Fruit fly (Drosophila melanogaster) whole organism, embryonic: ENCODE data around the gene CG9616.

Experiments used
- Abd-B ChIP-seq: fragments of 200-800 bp; sonication (Bioruptor generic); optimal IDR thresholded peaks from 2 replicates; lab custom pipeline; 2018; ENCODE audit warnings: missing biosample characterization, mild to moderate bottlenecking, missing genetic modification characterization, moderate library complexity
- Atf-2 ChIP-seq: fragments of 200-800 bp; sonication (Bioruptor generic); optimal IDR thresholded peaks from 2 replicates; lab custom pipeline; 2016; ENCODE audit warnings: missing biosample characterization, missing genetic modification characterization
- BtbVII ChIP-seq: fragments of 200-800 bp; sonication (Bioruptor generic); optimal IDR thresholded peaks from 3 replicates; lab custom pipeline; 2017; ENCODE audit warnings: missing biosample characterization, mild to moderate bottlenecking, missing genetic modification characterization
- CG12769 ChIP-seq: fragments of 200-800 bp; sonication (Bioruptor generic); optimal IDR thresholded peaks from 2 replicates; lab custom pipeline; 2019; ENCODE audit warnings: missing biosample characterization, mild to moderate bottlenecking, missing genetic modification characterization, moderate library complexity
- CG13287 ChIP-seq: fragments of 200-800 bp; sonication (Bioruptor generic); IDR thresholded peaks from 2 replicates; pipeline ENCODE4 v1.3.6; 2022; ENCODE audit warnings: missing biosample characterization, missing genetic modification characterization; ENCODE audit not compliant: partially characterized antibody
- CG13894 ChIP-seq: fragments of 200-800 bp; sonication (Bioruptor generic); optimal IDR thresholded peaks from 3 replicates; lab custom pipeline; 2018; ENCODE audit warnings: missing biosample characterization, mild to moderate bottlenecking, missing genetic modification characterization, moderate library complexity
- CG18262 ChIP-seq: fragments of 200-800 bp; optimal IDR thresholded peaks from 3 replicates; lab custom pipeline; 2019; ENCODE audit warnings: missing biosample characterization, mild to moderate bottlenecking, missing genetic modification characterization, moderate library complexity
- CG2120 ChIP-seq: fragments of 200-800 bp; sonication (Bioruptor generic); optimal IDR thresholded peaks from 3 replicates; lab custom pipeline; 2016; ENCODE audit warnings: missing biosample characterization, missing genetic modification characterization
- CG2889 ChIP-seq: fragments of 200-800 bp; sonication (Bioruptor generic); IDR thresholded peaks from 3 replicates; pipeline ENCODE4 v1.3.6; 2022; ENCODE audit warnings: missing biosample characterization, missing genetic modification characterization
- CG30020 ChIP-seq: fragments of 200-800 bp; optimal IDR thresholded peaks from 2 replicates; lab custom pipeline; 2019; ENCODE audit warnings: missing biosample characterization, mild to moderate bottlenecking, missing genetic modification characterization, moderate library complexity
- CG31388 ChIP-seq: fragments of 200-800 bp; sonication (Bioruptor generic); optimal IDR thresholded peaks from 2 replicates; lab custom pipeline; 2016; ENCODE audit warnings: missing biosample characterization, missing genetic modification characterization
- CG3281 ChIP-seq: fragments of 200-800 bp; sonication (Bioruptor generic); optimal IDR thresholded peaks from 3 replicates; lab custom pipeline; 2017; ENCODE audit warnings: missing biosample characterization, mild to moderate bottlenecking, missing genetic modification characterization
- CG4730 ChIP-seq: fragments of 200-800 bp; sonication (Bioruptor generic); IDR thresholded peaks from 2 replicates; pipeline ENCODE4 v1.3.6; 2022; ENCODE audit warnings: missing biosample characterization, missing genetic modification characterization
- CG5245 ChIP-seq: fragments of 200-800 bp; sonication (Bioruptor generic); optimal IDR thresholded peaks from 3 replicates; lab custom pipeline; 2016; ENCODE audit warnings: missing biosample characterization, missing genetic modification characterization
- CG6791 ChIP-seq: fragments of 200-800 bp; sonication (Bioruptor generic); IDR thresholded peaks from 3 replicates; pipeline ENCODE4 v1.3.6; 2022; ENCODE audit warnings: missing biosample characterization, missing genetic modification characterization; ENCODE audit not compliant: partially characterized antibody
- CG7271 ChIP-seq: fragments of 200-800 bp; sonication (Bioruptor generic); optimal IDR thresholded peaks from 2 replicates; lab custom pipeline; 2018; ENCODE audit warnings: missing biosample characterization, mild to moderate bottlenecking, missing genetic modification characterization, moderate library complexity
- CG7839 ChIP-seq: fragments of 200-800 bp; sonication (Bioruptor generic); optimal IDR thresholded peaks from 3 replicates; lab custom pipeline; 2018; ENCODE audit warnings: missing biosample characterization, mild to moderate bottlenecking, missing genetic modification characterization, moderate library complexity
- CG9215 ChIP-seq: fragments of 200-800 bp; sonication (Bioruptor generic); IDR thresholded peaks from 2 replicates; pipeline ENCODE4 v1.3.6; 2022; ENCODE audit warnings: missing biosample characterization, missing genetic modification characterization
- CTCF ChIP-seq: fragments of 200-800 bp; sonication (Bioruptor generic); optimal IDR thresholded peaks from 2 replicates; lab custom pipeline; 2017; ENCODE audit warnings: missing biosample characterization, mild to moderate bottlenecking, missing genetic modification characterization, moderate library complexity
- Ets65A ChIP-seq: fragments of 200-800 bp; sonication (Bioruptor generic); peaks from one replicate; lab custom pipeline; 2016; ENCODE audit warnings: missing biosample characterization, missing genetic modification characterization
- Ets97D ChIP-seq: fragments of 200-800 bp; sonication (Bioruptor generic); optimal IDR thresholded peaks from 3 replicates; lab custom pipeline; 2016; ENCODE audit warnings: missing biosample characterization, missing genetic modification characterization
- GATAe ChIP-seq: fragments of 200-800 bp; sonication (Bioruptor generic); conservative IDR thresholded peaks from 2 replicates; pipeline ENCODE4 v1.3.6; 2022; ENCODE audit warnings: missing biosample characterization, missing genetic modification characterization
- Gsc ChIP-seq: fragments of 200-800 bp; sonication (Bioruptor generic); IDR thresholded peaks from 2 replicates; pipeline ENCODE4 v1.3.6; 2022; ENCODE audit warnings: missing biosample characterization, missing genetic modification characterization
- HLH4C ChIP-seq: fragments of 200-800 bp; sonication (Bioruptor generic); IDR thresholded peaks from 3 replicates; pipeline ENCODE4 v1.3.6; 2022; ENCODE audit warnings: missing biosample characterization, missing genetic modification characterization; ENCODE audit not compliant: partially characterized antibody
- Kr ChIP-seq: fragments of 200-800 bp; sonication (Bioruptor generic); optimal IDR thresholded peaks from 2 replicates; lab custom pipeline; 2017; ENCODE audit warnings: missing biosample characterization, mild to moderate bottlenecking, missing genetic modification characterization
- Opbp ChIP-seq: fragments of 200-800 bp; sonication (Bioruptor generic); IDR thresholded peaks from 3 replicates; pipeline ENCODE4 v1.3.6; 2022; ENCODE audit warnings: missing biosample characterization, missing genetic modification characterization; ENCODE audit not compliant: partially characterized antibody
- Taf1 ChIP-seq: fragments of 200-800 bp; sonication (Bioruptor generic); IDR thresholded peaks from 2 replicates; pipeline ENCODE4 v1.3.6; 2022; ENCODE audit warnings: missing biosample characterization, missing genetic modification characterization
- Tbp ChIP-seq: fragments of >200 bp; optimal IDR thresholded peaks from 2 replicates; lab custom pipeline; 2018; ENCODE audit warnings: missing biosample characterization, missing genetic modification characterization
- ac ChIP-seq: fragments of 200-800 bp; sonication (Bioruptor generic); optimal IDR thresholded peaks from 3 replicates; lab custom pipeline; 2017; ENCODE audit warnings: missing biosample characterization, mild to moderate bottlenecking, missing genetic modification characterization
- cg ChIP-seq: fragments of 200-800 bp; sonication (Bioruptor generic); optimal IDR thresholded peaks from 3 replicates; lab custom pipeline; 2019; ENCODE audit warnings: missing biosample characterization, mild to moderate bottlenecking, missing genetic modification characterization, moderate library complexity
- crc ChIP-seq: fragments of 200-800 bp; sonication (Bioruptor generic); optimal IDR thresholded peaks from 2 replicates; lab custom pipeline; 2016; ENCODE audit warnings: missing biosample characterization, missing genetic modification characterization
- crp ChIP-seq, 2 experiments: fragments of 200-800 bp; sonication (Bioruptor generic); optimal IDR thresholded peaks; 2 replicates in 1 of 2; 3 replicates in 1 of 2; lab custom pipeline; 2017; ENCODE audit warnings: missing biosample characterization in 2 of 2, missing genetic modification characterization in 2 of 2, mild to moderate bottlenecking in 1 of 2, moderate library complexity in 1 of 2
- danr ChIP-seq: fragments of 200-800 bp; sonication (Bioruptor generic); IDR thresholded peaks from 2 replicates; pipeline ENCODE4 v1.3.6; 2022; ENCODE audit warnings: missing biosample characterization, missing genetic modification characterization
- dmrt11E ChIP-seq: fragments of 200-800 bp; sonication (Bioruptor generic); optimal IDR thresholded peaks from 3 replicates; lab custom pipeline; 2018; ENCODE audit warnings: missing biosample characterization, mild to moderate bottlenecking, missing genetic modification characterization, moderate library complexity
- esg ChIP-seq: fragments of 200-800 bp; sonication (Bioruptor generic); conservative IDR thresholded peaks from 2 replicates; pipeline ENCODE4 v1.3.6; 2022; ENCODE audit warnings: missing biosample characterization, missing genetic modification characterization
- fru ChIP-seq: fragments of >200 bp; optimal IDR thresholded peaks from 2 replicates; lab custom pipeline; 2017
- her ChIP-seq: fragments of 200-800 bp; sonication (Bioruptor generic); optimal IDR thresholded peaks from 2 replicates; lab custom pipeline; 2016; ENCODE audit warnings: missing biosample characterization, missing genetic modification characterization
- hth ChIP-seq: fragments of >200 bp; optimal IDR thresholded peaks from 2 replicates; lab custom pipeline; 2017; ENCODE audit warnings: inconsistent platforms
- insv ChIP-seq, 2 experiments: fragments of 200-800 bp; sonication (Bioruptor generic); optimal IDR thresholded peaks; 3 replicates each; lab custom pipeline; 2016 to 2018; ENCODE audit warnings: missing biosample characterization in 2 of 2, missing genetic modification characterization in 2 of 2
- kay ChIP-seq: fragments of 200-800 bp; sonication (Bioruptor generic); optimal IDR thresholded peaks from 2 replicates; lab custom pipeline; 2016; ENCODE audit warnings: missing biosample characterization, missing genetic modification characterization
- kni ChIP-seq: fragments of 200-800 bp; sonication (Bioruptor generic); optimal IDR thresholded peaks from 3 replicates; lab custom pipeline; 2017; ENCODE audit warnings: mild to moderate bottlenecking, missing biosample characterization, missing genetic modification reagents, missing genetic modification characterization
- nerfin-1 ChIP-seq: fragments of 200-800 bp; sonication (Bioruptor generic); optimal IDR thresholded peaks from 3 replicates; lab custom pipeline; 2019; ENCODE audit warnings: missing biosample characterization, mild to moderate bottlenecking, missing genetic modification characterization, moderate library complexity
- nom ChIP-seq: fragments of 200-800 bp; sonication (Bioruptor generic); optimal IDR thresholded peaks from 2 replicates; lab custom pipeline; 2017; ENCODE audit warnings: missing biosample characterization, missing genetic modification characterization, mild to moderate bottlenecking, moderate library complexity, missing genetic modification reagents
- stwl ChIP-seq: fragments of 200-800 bp; sonication (Bioruptor generic); optimal IDR thresholded peaks from 3 replicates; lab custom pipeline; 2018; ENCODE audit warnings: missing biosample characterization, mild to moderate bottlenecking, missing genetic modification characterization, moderate library complexity
- usp ChIP-seq: fragments of >200 bp; optimal IDR thresholded peaks from 2 replicates; lab custom pipeline; 2017; ENCODE audit warnings: missing biosample characterization, missing genetic modification characterization
- vvl ChIP-seq: fragments of 200-800 bp; sonication (Bioruptor generic); IDR thresholded peaks from 2 replicates; pipeline ENCODE4 v1.3.6; 2022; ENCODE audit warnings: missing biosample characterization, missing genetic modification characterization
- z ChIP-seq: fragments of 200-800 bp; sonication (Bioruptor generic); IDR thresholded peaks from 3 replicates; pipeline ENCODE4 v1.3.6; 2022; ENCODE audit warnings: missing biosample characterization, missing genetic modification characterization
- zfh2 ChIP-seq: fragments of 200-800 bp; sonication (Bioruptor generic); optimal IDR thresholded peaks from 2 replicates; lab custom pipeline; 2016; ENCODE audit warnings: missing biosample characterization, missing genetic modification characterization

Gene CG9616

dm6 chr3R:14275519-14276172 lies 30.4 kb upstream of the CG9616 start:
- TF ChIP-seq nerfin-1 (tag; lab: Kevin White, UChicago) (no peak), Tbp (GFP tag; lab: Kevin White, UChicago) (no peak), CG7271 (no peak), Taf1 (GFP tag; lab: Robert Waterston, UW) (no peak), nom (GFP tag; lab: Kevin White, UChicago) (peak; percentile 43), CG2120 (GFP tag; lab: Kevin White, UChicago) (no peak), CG13287 (no peak)

- TF ChIP-seq Ets65A (peak; percentile 73), Opbp (GFP tag; lab: Robert Waterston, UW) (no peak)
Measured at dm6 chr3R:14262087-14262486, 16.8 kb upstream of the CG9616 start, which contains the start of the genes CG14839 and CG14841. Gene CG14839, plus strand, starts transcription at chr3R:14262387. Gene CG14841, minus strand, starts transcription at chr3R:14262418.

DNA sequence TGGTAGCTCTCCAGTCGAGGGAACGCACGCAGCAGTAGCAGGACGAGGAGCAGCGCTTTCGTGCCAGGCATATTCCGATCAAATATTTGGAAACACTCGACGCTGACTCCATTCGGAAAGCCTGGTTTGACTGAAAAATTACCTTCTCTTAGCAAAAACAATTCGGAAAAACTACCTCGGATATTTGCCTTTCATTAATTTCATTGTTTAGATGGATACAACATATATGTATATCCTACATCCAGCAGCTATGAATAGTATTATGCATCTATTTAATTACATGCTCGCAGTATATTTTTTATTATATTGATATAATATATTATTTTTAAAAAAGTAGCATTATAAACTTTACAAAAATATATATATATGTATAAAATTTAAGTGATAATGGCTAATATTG lies 15.8 kb upstream of the CG9616 start, which contains the start of gene CG14840:
CG14840 (minus strand) TSS at position 101 of the 400 bp plus-strand sequence.
- TF ChIP-seq esg (GFP tag; lab: Robert Waterston, UW) = no peak
- no peak for TF ChIP-seq CG7839
- no peak for TF ChIP-seq Abd-B (GFP tag; lab: Kevin White, UChicago)
- no peak for TF ChIP-seq zfh2 (GFP tag; lab: Kevin White, UChicago)
- TF ChIP-seq hth (lab: Kevin White, UChicago) = no peak
- no peak for TF ChIP-seq kni (GFP tag; lab: Kevin White, UChicago)
- TF ChIP-seq insv (GFP tag; optimal IDR thresholded peaks at IDR 0.05; lab: Kevin White, UChicago) = no peak
- TF ChIP-seq ac (GFP tag; lab: Kevin White, UChicago) = no peak
- TF ChIP-seq CG3281 (GFP tag; lab: Kevin White, UChicago) = no peak
- TF ChIP-seq her (GFP tag; lab: Kevin White, UChicago) = no peak
- TF ChIP-seq z = no peak
- TF ChIP-seq GATAe (GFP tag; lab: Robert Waterston, UW) = no peak
- TF ChIP-seq CG6791 (GFP tag; lab: Robert Waterston, UW) = no peak
- TF ChIP-seq CG30020 = no peak
- no peak for TF ChIP-seq Gsc (GFP tag; lab: Robert Waterston, UW)
- no peak for TF ChIP-seq fru

dm6 chr3R:14259821-14260220 lies 14.6 kb upstream of the CG9616 start, which contains the start of gene MetRS-m:
Gene MetRS-m, minus strand, starts transcription at chr3R:14259991.
- TF ChIP-seq kay (GFP tag; lab: Kevin White, UChicago) (no peak), stwl (tag; lab: Kevin White, UChicago) (peak; percentile 58), dmrt11E (tag; lab: Kevin White, UChicago) (no peak), cg (GFP tag; lab: Kevin White, UChicago) (no peak), usp (no peak), CG18262 (tag; lab: Kevin White, UChicago) (no peak), Ets97D (GFP tag; lab: Kevin White, UChicago) (no peak), CG9215 (GFP tag; lab: Robert Waterston, UW) (no peak), HLH4C (GFP tag; lab: Robert Waterston, UW) (no peak), CTCF (GFP tag; lab: Kevin White, UChicago) (no peak), crc (GFP tag; lab: Kevin White, UChicago) (no peak), crp (GFP tag; optimal IDR thresholded peaks at IDR 0.05; lab: Kevin White, UChicago) (peak; percentile 32 to 87), CG13287 (peak; percentile 18; the same call in 1 of the 2 replicates), BtbVII (GFP tag; lab: Kevin White, UChicago) (no peak), CG5245 (no peak), CG2889 (GFP tag; lab: Robert Waterston, UW) (no peak), danr (GFP tag; lab: Robert Waterston, UW) (no peak), Kr (GFP tag; lab: Kevin White, UChicago) (no peak), CG12769 (tag; lab: Kevin White, UChicago) (no peak), CG4730 (GFP tag; lab: Robert Waterston, UW) (no peak), vvl (GFP tag; lab: Robert Waterston, UW) (no peak), Atf-2 (GFP tag; lab: Kevin White, UChicago) (no peak), CG13894 (tag; lab: Kevin White, UChicago) (no peak), CG31388 (GFP tag; lab: Kevin White, UChicago) (no peak)
